Worm (Caenorhabditis elegans): ENCODE measurements around the gene nlp-20.

ce11 chrIV:7605413-7605812 is 37.5 kb downstream of the nlp-20 start:
- no peak for TF ChIP-seq him-1 (tag; optimal IDR thresholded peaks at IDR 0.05)
- TF ChIP-seq dao-5 (tag; optimal IDR thresholded peaks at IDR 0.05), result no peak
- TF ChIP-seq W03F9.2 (tag; optimal IDR thresholded peaks at IDR 0.05), result no peak
